Worm (Caenorhabditis elegans) whole organism, L1 larva: ENCODE results near the gene srh-270.

ENCODE experiments used
- Y116A8C.19 ChIP-seq: sonication (generic microtip); optimal IDR thresholded peaks from 2 replicates; lab custom pipeline; 2016; ENCODE audit warnings: missing compliant biosample characterization, missing genetic modification characterization, borderline replicate concordance
- jun-1 ChIP-seq: fragments of 150-350 bp; optimal IDR thresholded peaks from 2 replicates; lab custom pipeline; 2014; ENCODE audit warnings: missing biosample characterization, missing genetic modification reagents, missing genetic modification characterization

ce11 chrV:2832666-2833065 lies 28.7 kb downstream of the srh-270 start, which contains the start of gene srj-50:
- TF ChIP-seq Y116A8C.19 (tag; lab: Kevin White, UChicago) (no peak), jun-1 (tag; lab: Kevin White, UChicago) (no peak)
